Worm (Caenorhabditis elegans) whole organism, L1 larva: ENCODE measurements around the gene F22F7.3.

Experiments used
- C04F5.9 ChIP-seq: sonication (generic microtip); optimal IDR thresholded peaks from 2 replicates; lab custom pipeline; 2016; ENCODE audit warnings: missing genetic modification characterization, missing compliant biosample characterization
- ceh-63 ChIP-seq: fragments of 200-800 bp; sonication (Bioruptor generic); optimal IDR thresholded peaks from 2 replicates; lab custom pipeline; 2018; ENCODE audit warnings: mild to moderate bottlenecking, missing genetic modification characterization, missing compliant biosample characterization
- dpl-1 ChIP-seq, 3 experiments: fragments of 150-350 bp in 2 of 3; sonication (generic microtip) in 1 of 3; optimal IDR thresholded peaks; 2 replicates each; lab custom pipeline; 2014 to 2017; ENCODE audit warnings: missing biosample characterization in 3 of 3, missing genetic modification characterization in 3 of 3, missing genetic modification reagents in 3 of 3
- efl-1 ChIP-seq, 4 experiments: fragments of 150-350 bp; optimal IDR thresholded peaks in 3 of 4; peaks in 1 of 4; 1 replicate in 1 of 4; 2 replicates in 3 of 4; lab custom pipeline; 2014; ENCODE audit warnings: missing biosample characterization in 2 of 4, missing genetic modification characterization in 2 of 4, missing genetic modification reagents in 2 of 4
- egl-13 ChIP-seq: sonication (generic microtip); optimal IDR thresholded peaks from 2 replicates; lab custom pipeline; 2016; ENCODE audit warnings: missing genotype, missing genetic modification reagents, missing genetic modification characterization, missing compliant biosample characterization
- egl-27 ChIP-seq, 2 experiments: fragments of 150-350 bp in 1 of 2; sonication (generic microtip); optimal IDR thresholded peaks; 3 replicates each; lab custom pipeline; 2017 to 2018; ENCODE audit warnings: missing biosample characterization in 2 of 2, missing genetic modification characterization in 2 of 2, missing genetic modification reagents in 2 of 2
- elt-3 ChIP-seq, 6 experiments: fragments of 150-350 bp in 1 of 6; sonication (generic microtip); optimal IDR thresholded peaks; 2 replicates each; lab custom pipeline; 2017 to 2018; ENCODE audit warnings: missing biosample characterization in 6 of 6, missing genetic modification characterization in 6 of 6, inconsistent platforms in 1 of 6
- fkh-10 ChIP-seq: sonication (generic microtip); optimal IDR thresholded peaks from 2 replicates; lab custom pipeline; 2017; ENCODE audit warnings: missing biosample characterization, missing genetic modification reagents, missing genetic modification characterization
- fkh-8 ChIP-seq: sonication (generic microtip); optimal IDR thresholded peaks from 2 replicates; lab custom pipeline; 2016; ENCODE audit warnings: mild to moderate bottlenecking, missing genetic modification characterization, missing compliant biosample characterization
- fos-1 ChIP-seq: fragments of 150-350 bp; optimal IDR thresholded peaks from 2 replicates; lab custom pipeline; 2014; ENCODE audit warnings: missing biosample characterization, missing genetic modification characterization
- isw-1 ChIP-seq: fragments of 200-800 bp; sonication (Bioruptor generic); IDR thresholded peaks from 2 replicates; pipeline ENCODE4 v1.3.6; 2022; ENCODE audit warnings: missing genetic modification characterization, missing compliant biosample characterization
- lin-14 ChIP-seq: fragments of 200-800 bp; sonication (Bioruptor generic); optimal IDR thresholded peaks from 2 replicates; lab custom pipeline; 2018; ENCODE audit warnings: mild to moderate bottlenecking, missing genetic modification characterization, moderate library complexity, missing compliant biosample characterization
- mdl-1 ChIP-seq, 2 experiments: fragments of 150-350 bp; optimal IDR thresholded peaks; 2 replicates each; lab custom pipeline; 2014 to 2017; ENCODE audit warnings: missing biosample characterization in 2 of 2, missing genetic modification characterization in 2 of 2, inconsistent platforms in 1 of 2
- mep-1 ChIP-seq: fragments of 150-350 bp; optimal IDR thresholded peaks from 2 replicates; lab custom pipeline; 2014; ENCODE audit warnings: missing biosample characterization, missing genetic modification characterization
- nhr-19 ChIP-seq: fragments of 200-800 bp; sonication (Bioruptor generic); conservative IDR thresholded peaks from 2 replicates; pipeline ENCODE4 v1.3.6; 2022; ENCODE audit warnings: missing genetic modification characterization, missing compliant biosample characterization
- nhr-28 ChIP-seq: fragments of 150-350 bp; optimal IDR thresholded peaks from 2 replicates; lab custom pipeline; 2014; ENCODE audit warnings: missing biosample characterization, missing genetic modification characterization
- nhr-71 ChIP-seq: sonication (generic microtip); optimal IDR thresholded peaks from 2 replicates; lab custom pipeline; 2016; ENCODE audit warnings: mild to moderate bottlenecking, missing genetic modification characterization, moderate library complexity, missing compliant biosample characterization
- nhr-85 ChIP-seq: sonication (generic microtip); peaks from one replicate; lab custom pipeline; 2016; ENCODE audit warnings: missing genetic modification characterization, inconsistent platforms, missing compliant biosample characterization
- nhr-90 ChIP-seq: sonication (generic microtip); optimal IDR thresholded peaks from 2 replicates; lab custom pipeline; 2016; ENCODE audit warnings: mild to moderate bottlenecking, missing genetic modification characterization, missing compliant biosample characterization; ENCODE audit not compliant: poor library complexity
- rnt-1 ChIP-seq: sonication (generic microtip); optimal IDR thresholded peaks from 2 replicates; lab custom pipeline; 2016; ENCODE audit warnings: mild to moderate bottlenecking, missing genetic modification characterization, moderate library complexity, missing compliant biosample characterization
- sox-4 ChIP-seq: sonication (generic microtip); optimal IDR thresholded peaks from 2 replicates; lab custom pipeline; 2016; ENCODE audit warnings: missing genetic modification characterization, missing compliant biosample characterization
- tbx-2 ChIP-seq: sonication (generic microtip); optimal IDR thresholded peaks from 2 replicates; lab custom pipeline; 2016; ENCODE audit warnings: missing genetic modification characterization, missing compliant biosample characterization
- unc-30 ChIP-seq: sonication (generic microtip); optimal IDR thresholded peaks from 2 replicates; lab custom pipeline; 2017; ENCODE audit warnings: missing biosample characterization, missing genetic modification characterization
- unc-86 ChIP-seq: sonication (generic microtip); optimal IDR thresholded peaks from 2 replicates; lab custom pipeline; 2016; ENCODE audit warnings: missing genetic modification characterization, missing compliant biosample characterization
- vab-15 ChIP-seq: sonication (generic microtip); optimal IDR thresholded peaks from 2 replicates; lab custom pipeline; 2017; ENCODE audit warnings: missing genotype, mild to moderate bottlenecking, missing genetic modification characterization, missing compliant biosample characterization
- zip-4 ChIP-seq: fragments of 200-800 bp; sonication (Bioruptor generic); optimal IDR thresholded peaks from 2 replicates; lab custom pipeline; 2018; ENCODE audit warnings: mild to moderate bottlenecking, missing genetic modification characterization, moderate library complexity, missing compliant biosample characterization
- ztf-11 ChIP-seq, 2 experiments: sonication (generic microtip); optimal IDR thresholded peaks; 2 replicates each; lab custom pipeline; 2016 to 2017; ENCODE audit warnings: missing genetic modification characterization in 2 of 2, missing biosample characterization in 1 of 2, missing compliant biosample characterization in 1 of 2
- ztf-4 ChIP-seq: fragments of 150-350 bp; optimal IDR thresholded peaks from 2 replicates; lab custom pipeline; 2014; ENCODE audit warnings: missing biosample characterization, missing genetic modification characterization

Gene F22F7.3

DNA sequence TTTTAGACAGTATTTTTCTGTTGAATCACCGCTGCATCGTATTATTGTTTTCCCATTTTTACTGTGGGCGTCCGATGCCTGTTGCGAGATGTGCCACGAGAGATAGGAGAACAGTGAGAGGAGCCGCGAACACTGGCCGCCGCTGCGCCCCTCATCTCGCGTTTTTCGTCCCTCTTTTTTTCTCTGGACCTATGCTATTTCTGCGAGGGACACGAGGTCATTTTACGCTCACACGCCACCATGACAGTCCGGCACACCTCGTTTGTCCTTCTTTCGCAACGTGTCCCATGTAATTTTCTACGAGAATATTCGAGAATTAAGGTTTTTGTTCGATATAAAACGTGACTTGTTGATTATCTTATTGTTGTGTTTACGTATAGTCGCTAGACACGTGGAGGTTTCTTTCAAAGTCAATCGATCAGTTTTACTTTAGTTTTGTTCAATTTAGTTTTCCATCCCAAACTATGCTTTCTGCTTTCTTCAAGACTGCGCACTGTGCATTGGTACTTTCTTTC is 42.4 kb upstream of the F22F7.3 start, which contains the start of gene lbp-9 (continued):
- TF ChIP-seq sox-4 (tag; lab: Kevin White, UChicago), result no peak
- TF ChIP-seq tbx-2 (tag; lab: Kevin White, UChicago), result peak; percentile 23
- TF ChIP-seq rnt-1 (tag; lab: Kevin White, UChicago), result peak; percentile 10
- TF ChIP-seq ztf-4 (tag; lab: Kevin White, UChicago), result peak; percentile 21
- peak in 1 of 2 experiments; percentile 81 for TF ChIP-seq mdl-1 (tag; optimal IDR thresholded peaks at IDR 0.05; lab: Kevin White, UChicago)
- TF ChIP-seq nhr-85 (tag; lab: Kevin White, UChicago), result peak; percentile 91
- peak; percentile 15 for TF ChIP-seq C04F5.9 (tag; lab: Kevin White, UChicago)
- TF ChIP-seq, all 84 proteins: peak for 25

DNA sequence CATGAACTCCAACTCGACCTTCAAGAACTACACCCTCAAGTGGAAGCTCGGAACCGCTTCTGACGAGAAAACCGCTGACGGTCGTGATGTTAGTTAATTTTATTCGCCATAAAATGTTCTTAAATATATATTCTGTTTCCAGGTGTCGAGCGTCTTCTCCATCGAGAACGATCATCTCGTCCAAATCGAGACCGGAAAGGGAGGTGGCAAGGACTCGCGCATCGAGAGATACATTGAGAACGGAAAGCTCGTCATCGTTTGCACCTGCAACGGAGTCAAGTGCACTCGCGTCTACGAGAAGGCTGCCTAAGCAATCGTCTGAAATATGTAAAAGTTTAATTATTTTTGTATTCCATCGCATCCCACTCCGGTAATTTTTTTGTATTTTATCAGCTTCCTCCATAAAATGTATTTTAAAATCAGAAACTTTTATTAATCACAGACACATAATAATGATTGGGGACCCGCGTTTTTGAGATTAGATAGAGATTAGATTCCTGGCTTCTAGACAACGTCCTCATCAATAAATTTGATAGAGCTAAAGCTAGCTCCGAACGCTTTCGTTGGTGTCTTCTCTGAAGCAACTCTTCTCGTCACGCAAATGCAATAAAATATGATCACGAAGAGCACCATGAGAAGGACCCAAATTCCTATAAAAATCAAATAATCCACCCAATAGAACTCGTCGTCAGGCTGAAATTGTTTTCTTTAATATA is 41.6 kb upstream of the F22F7.3 start:
- TF ChIP-seq mep-1 (tag; lab: Kevin White, UChicago) (peak; percentile 13), zip-4 (GFP tag; lab: Kevin White, UChicago) (no peak), unc-86 (tag; lab: Kevin White, UChicago) (no peak), nhr-85 (tag; lab: Kevin White, UChicago) (peak; percentile 22)
- TF ChIP-seq, all 84 proteins: peak for 2

DNA sequence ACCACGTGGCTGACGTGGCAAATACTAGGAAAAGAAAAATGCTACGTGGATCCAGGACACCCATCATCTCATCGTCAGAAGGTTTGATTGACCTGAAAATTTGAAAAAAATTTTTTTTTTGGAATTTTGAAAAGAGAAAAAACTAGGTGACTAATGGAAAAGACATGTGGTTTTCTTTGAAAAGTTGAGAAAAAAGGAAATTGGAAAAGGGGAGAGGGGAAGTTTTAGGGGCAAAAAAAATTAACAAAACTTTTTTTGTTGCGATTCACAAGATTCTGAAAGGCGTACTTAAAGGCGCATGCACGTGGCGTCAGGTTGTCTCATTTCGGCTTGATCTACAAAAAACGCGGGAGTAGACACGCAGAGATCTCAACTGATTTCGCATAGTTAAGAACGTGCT is 37.7 kb upstream of the F22F7.3 start, which contains the start of gene Y40B10A.9:
TSS of gene Y40B10A.9 (minus strand) at position 101 of the 400 bp plus-strand sequence.
- TF ChIP-seq ztf-11 (tag; optimal IDR thresholded peaks at IDR 0.05; lab: Kevin White, UChicago), result no peak
- no peak for TF ChIP-seq ztf-4 (tag; lab: Kevin White, UChicago)
- no peak for TF ChIP-seq ceh-63
- no peak for TF ChIP-seq vab-15 (tag; lab: Kevin White, UChicago)
- TF ChIP-seq isw-1 (GFP tag; lab: Robert Waterston, UW), result no peak
- no peak for TF ChIP-seq fkh-10
- TF ChIP-seq nhr-19 (GFP tag; lab: Robert Waterston, UW), result no peak
- no peak for TF ChIP-seq fos-1 (tag; lab: Kevin White, UChicago)
- no peak for TF ChIP-seq fkh-8 (tag; lab: Kevin White, UChicago)
- no peak for TF ChIP-seq tbx-2 (tag; lab: Kevin White, UChicago)
- no peak for TF ChIP-seq egl-27 (tag; optimal IDR thresholded peaks at IDR 0.05; lab: Kevin White, UChicago)
- TF ChIP-seq egl-13 (tag; lab: Kevin White, UChicago), result no peak
- TF ChIP-seq nhr-28, result no peak
- no peak for TF ChIP-seq zip-4 (GFP tag; lab: Kevin White, UChicago)
- no peak for TF ChIP-seq mep-1 (tag; lab: Kevin White, UChicago)
- no peak for TF ChIP-seq nhr-90 (tag; lab: Kevin White, UChicago)
- no peak for TF ChIP-seq elt-3 (tag; optimal IDR thresholded peaks at IDR 0.05; lab: Kevin White, UChicago)

- peak; percentile 64 for TF ChIP-seq rnt-1 (tag; lab: Kevin White, UChicago)
- TF ChIP-seq lin-14 (GFP tag; lab: Kevin White, UChicago), result peak; percentile 88
- TF ChIP-seq vab-15 (tag; lab: Kevin White, UChicago), result peak; percentile 83
- TF ChIP-seq ztf-4 (tag; lab: Kevin White, UChicago), result no peak
- peak in 1 of 3 experiments; percentile 1 for TF ChIP-seq dpl-1 (GFP tag; optimal IDR thresholded peaks at IDR 0.05; lab: Kevin White, UChicago)
- TF ChIP-seq fkh-8 (tag; lab: Kevin White, UChicago), result peak; percentile 19
- TF ChIP-seq nhr-71 (tag; lab: Kevin White, UChicago), result peak; percentile 26
- no peak for TF ChIP-seq unc-30
Measured at ce11 chrV:2076043-2076442, 34.4 kb upstream of the F22F7.3 start.

- TF ChIP-seq fos-1 (tag; lab: Kevin White, UChicago) (no peak), efl-1 (optimal IDR thresholded peaks at IDR 0.05; lab: Kevin White, UChicago) (no peak), efl-1 (GFP tag; optimal IDR thresholded peaks at IDR 0.05 in 1 of 2; lab: Kevin White, UChicago) (peak in 1 of 2 experiments; percentile 77)
Measured at ce11 chrV:2081269-2081668, 29.2 kb upstream of the F22F7.3 start.
